Worm (Caenorhabditis elegans) whole organism, midembryonic: ENCODE results near the gene dyf-18.
"Not testable (repeated sequence)": the region's sequence is repeated elsewhere in the genome, so short reads cannot be mapped to it uniquely, and the experiment has no call there.

Experiments
- T22C8.4 ChIP-seq: fragments of 200-800 bp; sonication (Bioruptor generic); IDR thresholded peaks from 2 replicates; pipeline ENCODE4 v1.3.6; 2022; ENCODE audit warnings: missing genetic modification characterization, missing compliant biosample characterization
- cog-1 ChIP-seq: sonication (generic microtip); optimal IDR thresholded peaks from 2 replicates; lab custom pipeline; 2016; ENCODE audit warnings: missing genetic modification characterization, missing compliant biosample characterization
- flt-1 ChIP-seq: fragments of 200-800 bp; sonication (Bioruptor generic); IDR thresholded peaks from 2 replicates; pipeline ENCODE4 v1.3.6; 2022; ENCODE audit warnings: missing genetic modification characterization, missing compliant biosample characterization
- klf-2 ChIP-seq: fragments of 200-800 bp; sonication (Bioruptor generic); conservative IDR thresholded peaks from 2 replicates; pipeline ENCODE4 v1.3.6; 2022; ENCODE audit warnings: missing genetic modification reagents, missing genetic modification characterization, missing compliant biosample characterization
- med-1 ChIP-seq: sonication (generic microtip); optimal IDR thresholded peaks from 2 replicates; lab custom pipeline; 2017; ENCODE audit warnings: missing genetic modification characterization, mild to moderate bottlenecking, missing compliant biosample characterization, antibody characterized with exemption, missing genetic modification reagents; ENCODE audit not compliant: insufficient read depth
- ref-1 ChIP-seq: fragments of 200-800 bp; sonication (Bioruptor generic); conservative IDR thresholded peaks from 2 replicates; pipeline ENCODE4 v1.3.6; 2022; ENCODE audit warnings: missing genetic modification reagents, missing genetic modification characterization, missing compliant biosample characterization
- tab-1 ChIP-seq: fragments of 200-800 bp; sonication (Bioruptor generic); IDR thresholded peaks from 2 replicates; pipeline ENCODE4 v1.3.6; 2022; ENCODE audit warnings: missing genetic modification characterization, missing compliant biosample characterization
- ztf-23 ChIP-seq: fragments of 200-800 bp; sonication (Bioruptor generic); IDR thresholded peaks from 2 replicates; pipeline ENCODE4 v1.3.6; 2022; ENCODE audit warnings: missing genetic modification reagents, missing genetic modification characterization, missing compliant biosample characterization
- ztf-29 ChIP-seq: fragments of 200-800 bp; sonication (Bioruptor generic); IDR thresholded peaks from 2 replicates; pipeline ENCODE4 v1.3.6; 2022; ENCODE audit warnings: missing genetic modification reagents, missing genetic modification characterization, missing compliant biosample characterization

dyf-18 gene

ce11 chrIV:11801078-11801477 is at the start of gene dyf-18:
Gene dyf-18, minus strand, starts transcription at chrIV:11801178.
- TF ChIP-seq med-1 (GFP tag; lab: Kevin White, UChicago) (no peak), ztf-29 (no peak), ref-1 (GFP tag; lab: Robert Waterston, UW) (no peak), cog-1 (tag; lab: Kevin White, UChicago) (no peak), T22C8.4 (no peak), tab-1 (GFP tag; lab: Robert Waterston, UW) (no peak), klf-2 (GFP tag; lab: Robert Waterston, UW) (no peak), flt-1 (GFP tag; lab: Robert Waterston, UW) (no peak), ztf-23 (no peak)

DNA sequence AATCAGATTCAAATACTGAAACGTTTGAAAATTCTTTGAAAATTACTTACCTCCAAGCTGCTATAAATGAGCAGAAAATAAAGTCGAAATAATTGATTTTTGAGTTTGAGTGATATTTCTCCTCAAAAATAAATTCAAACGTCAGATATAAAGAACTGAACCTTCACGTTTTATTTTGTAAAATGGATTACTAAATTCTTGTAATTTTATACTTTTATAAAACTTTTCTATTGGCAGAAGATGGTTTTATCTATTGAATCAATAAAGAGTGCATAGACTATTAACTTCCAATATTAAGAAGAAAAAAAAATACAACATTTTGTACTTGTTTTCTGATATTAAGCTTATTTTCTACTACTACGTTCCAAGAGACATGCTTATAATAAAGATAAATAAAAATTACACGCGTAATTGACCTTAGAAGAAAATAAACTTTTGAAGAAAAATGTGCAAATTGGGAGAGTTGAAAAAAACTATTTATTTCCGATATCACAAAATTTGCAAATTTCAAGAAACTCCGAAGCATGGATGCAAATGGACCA is 46.9 kb upstream of the dyf-18 start, which contains the start of the genes F38H4.6 and F38H4.4:
Gene F38H4.6, minus strand, starts transcription at position 101 of the 542 bp plus-strand sequence.
Gene F38H4.4, plus strand, starts transcription at position 492 of the 542 bp plus-strand sequence.
- TF ChIP-seq tab-1 (GFP tag; lab: Robert Waterston, UW) (no peak), flt-1 (GFP tag; lab: Robert Waterston, UW) (no peak), cog-1 (tag; lab: Kevin White, UChicago) (no peak), med-1 (GFP tag; lab: Kevin White, UChicago) (no peak), T22C8.4 (no peak), ref-1 (GFP tag; lab: Robert Waterston, UW) (no peak), klf-2 (GFP tag; lab: Robert Waterston, UW) (no peak), ztf-29 (no peak), ztf-23 (no peak)

DNA sequence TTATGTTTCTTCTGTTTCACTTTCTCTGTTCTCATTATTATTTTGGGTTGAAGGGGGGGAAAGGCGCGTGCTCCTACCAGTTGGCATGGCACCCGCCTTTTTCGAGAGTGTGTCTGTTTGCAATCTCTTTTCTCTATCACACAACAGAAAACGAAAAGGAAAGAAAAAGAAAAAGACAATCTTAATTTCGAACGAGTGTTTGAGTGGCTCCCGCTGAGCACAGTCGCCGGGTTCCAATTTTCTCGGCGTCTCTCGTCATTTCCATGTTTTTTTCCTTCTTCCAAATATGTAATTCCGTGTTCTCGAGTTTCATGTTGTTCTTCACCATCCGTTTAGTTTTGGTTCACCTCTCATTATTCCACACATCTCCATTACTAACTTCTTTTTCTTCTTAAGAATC is 41.1 kb upstream of the dyf-18 start, which contains the start of gene F38H4.3:
Gene F38H4.3, plus strand, starts transcription at position 301 of the 400 bp plus-strand sequence.
- TF ChIP-seq ztf-23 (no peak), cog-1 (tag; lab: Kevin White, UChicago) (no peak), flt-1 (GFP tag; lab: Robert Waterston, UW) (no peak), klf-2 (GFP tag; lab: Robert Waterston, UW) (no peak), tab-1 (GFP tag; lab: Robert Waterston, UW) (no peak), ztf-29 (no peak), med-1 (GFP tag; lab: Kevin White, UChicago) (no peak), ref-1 (GFP tag; lab: Robert Waterston, UW) (no peak), T22C8.4 (no peak)

DNA sequence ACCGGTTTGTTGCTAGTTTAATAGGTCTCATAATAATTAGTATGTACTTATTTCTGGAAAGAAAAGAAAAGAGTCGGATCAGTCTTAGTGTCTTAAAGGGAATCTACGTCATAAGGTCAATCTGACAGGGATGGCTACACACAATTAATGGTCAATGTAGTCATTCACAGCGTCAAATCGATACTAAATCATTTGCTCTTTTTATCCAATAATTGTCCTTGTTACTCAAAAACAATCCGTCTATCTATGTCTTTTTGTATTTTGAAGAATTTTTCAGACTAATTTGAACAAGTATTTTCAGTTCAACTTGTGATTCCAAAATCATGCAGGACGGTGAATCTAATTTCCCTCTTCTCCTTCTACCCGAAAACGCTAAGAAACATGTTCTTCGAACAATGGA is 37.7 kb upstream of the dyf-18 start, which contains the start of gene fbxb-3:
Gene fbxb-3, plus strand, starts transcription at position 301 of the 400 bp plus-strand sequence.
- TF ChIP-seq med-1 (GFP tag; lab: Kevin White, UChicago) (no peak), cog-1 (tag; lab: Kevin White, UChicago) (no peak), T22C8.4 (no peak), ref-1 (GFP tag; lab: Robert Waterston, UW) (no peak), flt-1 (GFP tag; lab: Robert Waterston, UW) (no peak), ztf-23 (no peak), klf-2 (GFP tag; lab: Robert Waterston, UW) (no peak), tab-1 (GFP tag; lab: Robert Waterston, UW) (no peak), ztf-29 (no peak)

DNA sequence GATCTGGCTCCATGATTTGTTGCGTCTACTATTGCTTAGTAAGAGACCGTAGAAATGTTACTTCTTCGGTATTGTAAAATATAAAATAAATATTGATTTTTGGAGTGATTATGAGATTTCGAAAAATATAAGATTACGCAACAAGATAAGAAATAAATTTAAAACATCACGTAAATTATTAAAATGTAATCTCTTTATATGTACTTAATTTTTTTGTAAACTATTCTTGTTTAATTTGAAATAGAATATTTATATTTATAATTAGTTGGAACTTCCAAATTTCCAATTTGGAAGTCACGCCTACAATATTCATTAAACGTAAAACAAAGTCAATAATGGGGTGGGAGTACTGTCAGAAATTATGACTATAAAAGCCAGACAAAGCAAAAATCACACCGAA is 32.5 kb upstream of the dyf-18 start, which contains the start of gene M117.4:
Gene M117.4, minus strand, starts transcription at position 101 of the 400 bp plus-strand sequence.
- TF ChIP-seq cog-1 (tag; lab: Kevin White, UChicago) (no peak), tab-1 (GFP tag; lab: Robert Waterston, UW) (no peak), flt-1 (GFP tag; lab: Robert Waterston, UW) (no peak), med-1 (GFP tag; lab: Kevin White, UChicago) (no peak), ztf-29 (no peak), ztf-23 (no peak), ref-1 (GFP tag; lab: Robert Waterston, UW) (no peak)

DNA sequence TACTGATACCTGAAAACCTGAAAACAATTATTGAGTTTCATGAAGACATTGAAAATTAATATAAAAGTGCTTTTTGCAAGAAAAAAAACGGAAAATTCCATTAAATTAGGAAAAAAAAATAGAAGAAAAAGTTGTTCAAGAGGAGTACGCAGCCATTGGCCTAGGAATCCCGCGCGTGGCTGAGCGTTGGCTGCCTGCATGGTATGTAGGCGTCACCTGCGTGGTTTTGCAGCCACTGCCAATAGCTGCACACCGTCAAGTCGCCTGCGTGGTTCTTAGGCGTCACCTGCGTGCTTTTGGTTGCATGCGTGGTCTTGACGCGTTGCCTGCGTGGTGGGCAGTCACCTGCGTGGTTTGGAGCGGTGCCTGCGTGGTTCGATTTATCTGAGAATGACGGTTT is 27.0 kb upstream of the dyf-18 start, which contains the start of gene M117.6:
Gene M117.6, minus strand, starts transcription at position 101 of the 400 bp plus-strand sequence.
- not testable (repeated sequence) for TF ChIP-seq T22C8.4; ztf-29; flt-1 (GFP tag; lab: Robert Waterston, UW)

- TF ChIP-seq med-1 (GFP tag; lab: Kevin White, UChicago) (no peak), cog-1 (tag; lab: Kevin White, UChicago) (no peak), ztf-23 (no peak), ref-1 (GFP tag; lab: Robert Waterston, UW) (no peak)
Measured at ce11 chrIV:11822454-11822853, 21.5 kb upstream of the dyf-18 start.

DNA sequence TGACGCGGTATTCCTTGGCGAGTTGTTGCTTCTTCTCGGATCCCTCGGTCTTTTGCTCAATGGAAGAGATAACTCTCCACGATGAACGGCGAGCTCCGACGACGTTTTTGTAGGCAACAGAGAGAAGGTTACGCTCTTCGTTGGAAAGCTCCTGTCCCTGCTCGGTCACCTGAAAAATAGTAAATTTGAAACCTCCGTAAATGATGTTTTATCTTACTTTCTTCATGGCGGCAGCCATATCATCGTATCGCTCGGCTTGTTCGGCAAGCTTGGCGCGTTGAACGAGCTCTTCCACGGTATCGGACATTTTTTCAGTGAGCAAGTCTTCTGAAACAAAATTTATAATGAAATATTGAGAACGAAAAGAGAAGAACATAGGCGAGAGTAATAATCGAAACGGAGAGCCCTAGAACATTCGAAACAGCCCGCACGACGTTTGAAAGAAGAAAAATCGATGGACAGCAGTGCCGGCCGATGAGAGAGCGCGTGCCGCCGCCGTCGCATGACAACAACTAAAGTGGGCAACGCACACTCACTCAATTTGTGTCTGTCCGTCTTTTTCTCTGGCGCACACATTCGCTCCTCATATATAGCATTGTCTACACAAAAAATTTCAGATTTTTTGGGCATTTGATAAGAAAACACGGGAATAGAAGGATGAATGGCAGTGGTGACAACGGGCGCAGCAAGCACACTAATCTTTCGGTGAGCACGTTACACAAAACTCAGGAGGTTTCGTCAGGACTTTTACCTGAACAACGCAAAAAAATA is 20.8 kb upstream of the dyf-18 start, which contains the start of the genes par-5 and M117.3:
Gene par-5, minus strand, starts transcription at position 334 of the 771 bp plus-strand sequence.
Gene M117.3, plus strand, starts transcription at position 616 of the 771 bp plus-strand sequence.
- TF ChIP-seq cog-1 (tag; lab: Kevin White, UChicago), result peak; percentile 56
- no peak for TF ChIP-seq med-1 (GFP tag; lab: Kevin White, UChicago)
- TF ChIP-seq ztf-23, result no peak
- no peak for TF ChIP-seq klf-2 (GFP tag; lab: Robert Waterston, UW)
- 0 out of 2 replicates have a peak, but pooled peaks have one; percentile 11 for TF ChIP-seq flt-1 (GFP tag; lab: Robert Waterston, UW)
- no peak for TF ChIP-seq tab-1 (GFP tag; lab: Robert Waterston, UW)
- no peak for TF ChIP-seq ref-1 (GFP tag; lab: Robert Waterston, UW)
- peak; percentile 73 for TF ChIP-seq T22C8.4
- TF ChIP-seq ztf-29, result no peak
